Worm (Caenorhabditis elegans) whole organism, young adult: Measurements from ENCODE around the gene F22H10.11.

Experiments used
- B0035.1 ChIP-seq: sonication (generic microtip); optimal IDR thresholded peaks from 2 replicates; lab custom pipeline; 2016; ENCODE audit warnings: missing genetic modification characterization, mild to moderate bottlenecking, missing compliant biosample characterization, missing genotype, missing genetic modification reagents
- B0261.1 ChIP-seq: sonication (generic microtip); optimal IDR thresholded peaks from 2 replicates; lab custom pipeline; 2016; ENCODE audit warnings: mild to moderate bottlenecking, missing genetic modification characterization, moderate library complexity, missing compliant biosample characterization
- C17E4.6 ChIP-seq: fragments of 200-800 bp; sonication (Bioruptor generic); IDR thresholded peaks from 2 replicates; pipeline ENCODE4 v1.3.6; 2022; ENCODE audit warnings: missing genetic modification reagents, missing genetic modification characterization, missing compliant biosample characterization
- D2030.7 ChIP-seq: fragments of 200-800 bp; sonication (Bioruptor generic); IDR thresholded peaks from 2 replicates; pipeline ENCODE4 v1.3.6; 2022; ENCODE audit warnings: missing genetic modification reagents, missing genetic modification characterization, missing compliant biosample characterization
- F10E7.11 ChIP-seq: sonication (generic microtip); optimal IDR thresholded peaks from 2 replicates; lab custom pipeline; 2017; ENCODE audit warnings: mild to moderate bottlenecking, missing genetic modification characterization, moderate library complexity, missing compliant biosample characterization
- F33H1.4 ChIP-seq: fragments of 200-800 bp; sonication (Bioruptor generic); IDR thresholded peaks from 2 replicates; pipeline ENCODE4 v1.3.6; 2022; ENCODE audit warnings: missing genetic modification reagents, missing genetic modification characterization, missing compliant biosample characterization
- F52B5.7 ChIP-seq: sonication (generic microtip); optimal IDR thresholded peaks from 2 replicates; lab custom pipeline; 2016; ENCODE audit warnings: mild to moderate bottlenecking, missing genetic modification characterization, missing compliant biosample characterization
- F55B11.4 ChIP-seq: sonication (generic microtip); optimal IDR thresholded peaks from 2 replicates; lab custom pipeline; 2016; ENCODE audit warnings: missing compliant biosample characterization, missing genetic modification characterization, borderline replicate concordance; ENCODE audit not compliant: insufficient read depth
- F57A8.1 ChIP-seq: fragments of 200-800 bp; sonication (Bioruptor generic); optimal IDR thresholded peaks from 2 replicates; lab custom pipeline; 2018; ENCODE audit warnings: mild to moderate bottlenecking, missing genetic modification characterization, moderate library complexity, missing compliant biosample characterization
- F57C9.4 ChIP-seq: sonication (generic microtip); optimal IDR thresholded peaks from 2 replicates; lab custom pipeline; 2017; ENCODE audit warnings: mild to moderate bottlenecking, missing genetic modification characterization, missing compliant biosample characterization
- K12H6.12 ChIP-seq: fragments of 200-800 bp; sonication (Bioruptor generic); optimal IDR thresholded peaks from 2 replicates; lab custom pipeline; 2018; ENCODE audit warnings: mild to moderate bottlenecking, missing genetic modification characterization, missing compliant biosample characterization
- T26A5.8 ChIP-seq: sonication (generic microtip); optimal IDR thresholded peaks from 2 replicates; lab custom pipeline; 2016; ENCODE audit warnings: missing genetic modification characterization, missing compliant biosample characterization
- Y53G8AR.9 ChIP-seq: fragments of 200-800 bp; sonication (Bioruptor generic); conservative IDR thresholded peaks from 2 replicates; pipeline ENCODE4 v1.3.6; 2022; ENCODE audit warnings: missing genetic modification reagents, missing genetic modification characterization, missing compliant biosample characterization
- Y67H2A.10 ChIP-seq: fragments of 200-800 bp; sonication (Bioruptor generic); conservative IDR thresholded peaks from 2 replicates; pipeline ENCODE4 v1.3.6; 2022; ENCODE audit warnings: missing genetic modification reagents, missing genetic modification characterization, missing compliant biosample characterization
- atf-7 ChIP-seq: sonication (generic microtip); optimal IDR thresholded peaks from 2 replicates; lab custom pipeline; 2017; ENCODE audit warnings: mild to moderate bottlenecking, missing genetic modification characterization, missing compliant biosample characterization
- attf-5 ChIP-seq: fragments of 200-800 bp; sonication (Bioruptor generic); optimal IDR thresholded peaks from 2 replicates; lab custom pipeline; 2018; ENCODE audit warnings: mild to moderate bottlenecking, missing genetic modification characterization, missing compliant biosample characterization
- bed-2 ChIP-seq: fragments of 200-800 bp; sonication (Bioruptor generic); IDR thresholded peaks from 2 replicates; pipeline ENCODE4 v1.3.6; 2022; ENCODE audit warnings: missing genetic modification reagents, missing genetic modification characterization, missing compliant biosample characterization
- cebp-1 ChIP-seq, 2 experiments: fragments of 200-800 bp in 1 of 2; sonication (Bioruptor generic) in 1 of 2; sonication (generic microtip) in 1 of 2; IDR thresholded peaks in 1 of 2; optimal IDR thresholded peaks in 1 of 2; 2 replicates each; pipeline versions ENCODE4 v1.3.6 to Lab custom; 2017 to 2022; ENCODE audit warnings: missing compliant biosample characterization in 2 of 2, missing genetic modification characterization in 2 of 2, mild to moderate bottlenecking in 1 of 2, missing genetic modification reagents in 1 of 2, moderate library complexity in 1 of 2
- cebp-2 ChIP-seq: fragments of 200-800 bp; sonication (Bioruptor generic); IDR thresholded peaks from 2 replicates; pipeline ENCODE4 v1.3.6; 2022; ENCODE audit warnings: missing genetic modification characterization, missing compliant biosample characterization
- ceh-40 ChIP-seq: fragments of 200-800 bp; sonication (Bioruptor generic); IDR thresholded peaks from 2 replicates; pipeline ENCODE4 v1.3.6; 2022; ENCODE audit warnings: missing genetic modification characterization, missing compliant biosample characterization
- ceh-79 ChIP-seq: sonication (generic microtip); optimal IDR thresholded peaks from 2 replicates; lab custom pipeline; 2017; ENCODE audit warnings: mild to moderate bottlenecking, missing genetic modification characterization, missing compliant biosample characterization
- chd-7 ChIP-seq: sonication (generic microtip); optimal IDR thresholded peaks from 2 replicates; lab custom pipeline; 2016; ENCODE audit warnings: mild to moderate bottlenecking, missing genetic modification characterization, moderate library complexity, missing compliant biosample characterization
- dox-1 ChIP-seq: fragments of 200-800 bp; sonication (Bioruptor generic); IDR thresholded peaks from 2 replicates; pipeline ENCODE4 v1.3.6; 2022; ENCODE audit warnings: missing genetic modification reagents, missing genetic modification characterization, missing compliant biosample characterization
- dpff-1 ChIP-seq: sonication (generic microtip); optimal IDR thresholded peaks from 2 replicates; lab custom pipeline; 2017; ENCODE audit warnings: mild to moderate bottlenecking, missing genetic modification characterization, missing compliant biosample characterization
- dpl-1 ChIP-seq: fragments of 150-350 bp; optimal IDR thresholded peaks from 2 replicates; lab custom pipeline; 2014; ENCODE audit warnings: missing biosample characterization, missing genetic modification reagents, missing genetic modification characterization
- egl-18 ChIP-seq: fragments of 200-800 bp; sonication (Bioruptor generic); IDR thresholded peaks from 2 replicates; pipeline ENCODE4 v1.3.6; 2022; ENCODE audit warnings: missing genetic modification reagents, missing genetic modification characterization, missing compliant biosample characterization
- ekl-4 ChIP-seq: fragments of 200-800 bp; sonication (Bioruptor generic); IDR thresholded peaks from 2 replicates; pipeline ENCODE4 v1.3.6; 2022; ENCODE audit warnings: missing genetic modification reagents, missing genetic modification characterization, missing compliant biosample characterization
- hmg-1.2 ChIP-seq: fragments of 200-800 bp; sonication (Bioruptor generic); IDR thresholded peaks from 2 replicates; pipeline ENCODE4 v1.3.6; 2022; ENCODE audit warnings: missing genetic modification reagents, missing genetic modification characterization, missing compliant biosample characterization
- hmg-20 ChIP-seq: fragments of 200-800 bp; sonication (Bioruptor generic); IDR thresholded peaks from 2 replicates; pipeline ENCODE4 v1.3.6; 2022; ENCODE audit warnings: missing genetic modification reagents, missing genetic modification characterization, missing compliant biosample characterization
- hsf-1 ChIP-seq: fragments of 200-800 bp; sonication (Bioruptor generic); IDR thresholded peaks from 2 replicates; pipeline ENCODE4 v1.3.6; 2022; ENCODE audit warnings: missing genetic modification reagents, missing genetic modification characterization, missing compliant biosample characterization
- lin-40 ChIP-seq: sonication (generic microtip); optimal IDR thresholded peaks from 2 replicates; lab custom pipeline; 2016; ENCODE audit warnings: missing genetic modification characterization, mild to moderate bottlenecking, missing compliant biosample characterization, missing genotype, missing genetic modification reagents
- lsy-27 ChIP-seq: sonication (generic microtip); optimal IDR thresholded peaks from 2 replicates; lab custom pipeline; 2017; ENCODE audit warnings: missing genetic modification characterization, mild to moderate bottlenecking, missing compliant biosample characterization, antibody characterized with exemption, missing genotype, borderline replicate concordance; ENCODE audit not compliant: insufficient read depth
- madf-10 ChIP-seq: sonication (generic microtip); optimal IDR thresholded peaks from 2 replicates; lab custom pipeline; 2016; ENCODE audit warnings: mild to moderate bottlenecking, missing genetic modification characterization, missing compliant biosample characterization
- madf-3 ChIP-seq: fragments of 200-800 bp; sonication (Bioruptor generic); IDR thresholded peaks from 2 replicates; pipeline ENCODE4 v1.3.6; 2022; ENCODE audit warnings: missing genetic modification reagents, missing genetic modification characterization, missing compliant biosample characterization
- mcd-1 ChIP-seq: fragments of 200-800 bp; sonication (Bioruptor generic); IDR thresholded peaks from 2 replicates; pipeline ENCODE4 v1.3.6; 2022; ENCODE audit warnings: missing genetic modification reagents, missing genetic modification characterization, missing compliant biosample characterization
- mxl-1 ChIP-seq: sonication (generic microtip); optimal IDR thresholded peaks from 2 replicates; lab custom pipeline; 2016; ENCODE audit warnings: missing genetic modification characterization, missing compliant biosample characterization
- nfyb-1 ChIP-seq: fragments of 200-800 bp; sonication (Bioruptor generic); IDR thresholded peaks from 2 replicates; pipeline ENCODE4 v1.3.6; 2022; ENCODE audit warnings: missing genetic modification reagents, missing genetic modification characterization, missing compliant biosample characterization
- nhr-179 ChIP-seq: sonication (generic microtip); optimal IDR thresholded peaks from 2 replicates; lab custom pipeline; 2016; ENCODE audit warnings: mild to moderate bottlenecking, missing genetic modification characterization, missing compliant biosample characterization
- nhr-80 ChIP-seq: sonication (generic microtip); optimal IDR thresholded peaks from 2 replicates; lab custom pipeline; 2016; ENCODE audit warnings: missing genetic modification characterization, missing compliant biosample characterization
- pbrm-1 ChIP-seq: fragments of 200-800 bp; sonication (Bioruptor generic); IDR thresholded peaks from 2 replicates; pipeline ENCODE4 v1.3.6; 2022; ENCODE audit warnings: missing genetic modification reagents, missing genetic modification characterization, missing compliant biosample characterization
- rcor-1 ChIP-seq: fragments of 200-800 bp; sonication (Bioruptor generic); IDR thresholded peaks from 2 replicates; pipeline ENCODE4 v1.3.6; 2022; ENCODE audit warnings: missing genetic modification reagents, missing genetic modification characterization, missing compliant biosample characterization
- rpc-1 ChIP-seq, 2 experiments: fragments of 150-350 bp in 1 of 2; sonication (generic microtip) in 1 of 2; optimal IDR thresholded peaks; 2 replicates each; lab custom pipeline; 2014 to 2018; ENCODE audit warnings: missing biosample characterization in 1 of 2, missing genetic modification characterization in 1 of 2, missing genetic modification reagents in 1 of 2, missing genotype in 1 of 2
- sea-2 ChIP-seq: fragments of 200-800 bp; sonication (Bioruptor generic); IDR thresholded peaks from 2 replicates; pipeline ENCODE4 v1.3.6; 2022; ENCODE audit warnings: missing genetic modification characterization, missing compliant biosample characterization
- somi-1 ChIP-seq: fragments of 200-800 bp; sonication (Bioruptor generic); optimal IDR thresholded peaks from 2 replicates; lab custom pipeline; 2018; ENCODE audit warnings: mild to moderate bottlenecking, missing genetic modification characterization, missing compliant biosample characterization
- unc-130 ChIP-seq: sonication (generic microtip); optimal IDR thresholded peaks from 2 replicates; lab custom pipeline; 2016; ENCODE audit warnings: missing genetic modification reagents, missing genetic modification characterization, missing compliant biosample characterization
- zim-3 ChIP-seq: sonication (generic microtip); optimal IDR thresholded peaks from 2 replicates; lab custom pipeline; 2017; ENCODE audit warnings: mild to moderate bottlenecking, missing genetic modification characterization, moderate library complexity, missing compliant biosample characterization
- ztf-25 ChIP-seq: fragments of 200-800 bp; sonication (Bioruptor generic); IDR thresholded peaks from 2 replicates; pipeline ENCODE4 v1.3.6; 2022; ENCODE audit warnings: missing genetic modification reagents, missing genetic modification characterization, missing compliant biosample characterization
- ztf-3 ChIP-seq: fragments of 200-800 bp; sonication (Bioruptor generic); optimal IDR thresholded peaks from 2 replicates; lab custom pipeline; 2018; ENCODE audit warnings: mild to moderate bottlenecking, missing genetic modification characterization, missing compliant biosample characterization

The F22H10.11 gene

ce11 chrX:16681910-16682493, 5.8 kb downstream of the F22H10.11 start (continued):
- TF ChIP-seq B0035.1 (tag; lab: Kevin White, UChicago) = peak; percentile 94
- TF ChIP-seq cebp-2 = peak; percentile 98
- TF ChIP-seq ztf-3 (GFP tag; lab: Kevin White, UChicago) = peak; percentile 84
- no peak for TF ChIP-seq D2030.7 (GFP tag; lab: Robert Waterston, UW)
- peak; percentile 73; the same call in 1 of the 2 replicates for TF ChIP-seq cebp-1 (GFP tag; IDR thresholded peaks at IDR 0.05; lab: Robert Waterston, UW)
- peak; percentile 96 for TF ChIP-seq cebp-1 (tag; optimal IDR thresholded peaks at IDR 0.05; lab: Kevin White, UChicago)
- peak; percentile 66 for TF ChIP-seq F57A8.1
- TF ChIP-seq zim-3 (tag; lab: Kevin White, UChicago) = peak; percentile 35
- TF ChIP-seq hmg-1.2 (GFP tag; lab: Robert Waterston, UW) = peak; percentile 87
- 0 out of 2 replicates have a peak, but pooled peaks have one; percentile 10 for TF ChIP-seq ztf-25 (GFP tag; lab: Robert Waterston, UW)
- TF ChIP-seq C17E4.6 = peak; percentile 60; the same call in 1 of the 2 replicates
- TF ChIP-seq F55B11.4 = no peak
- peak; percentile 95 for TF ChIP-seq pbrm-1 (GFP tag; lab: Robert Waterston, UW)
- TF ChIP-seq nfyb-1 (GFP tag; lab: Robert Waterston, UW) = peak; percentile 96
- TF ChIP-seq dpl-1 (GFP tag; lab: Kevin White, UChicago) = peak; percentile 6
- peak; percentile 16 for TF ChIP-seq rpc-1 (optimal IDR thresholded peaks at IDR 0.05; lab: Kevin White, UChicago)
- no peak for TF ChIP-seq rpc-1 (tag; optimal IDR thresholded peaks at IDR 0.05; lab: Kevin White, UChicago)
- peak; percentile 96 for TF ChIP-seq hmg-20 (GFP tag; lab: Robert Waterston, UW)
- peak; percentile 61 for TF ChIP-seq F52B5.7 (tag; lab: Kevin White, UChicago)
- TF ChIP-seq nhr-80 (tag; lab: Kevin White, UChicago) = peak; percentile 94
- peak; percentile 85 for TF ChIP-seq ekl-4 (GFP tag; lab: Robert Waterston, UW)
- peak; percentile 94 for TF ChIP-seq somi-1
- peak; percentile 26 for TF ChIP-seq F10E7.11 (tag; lab: Kevin White, UChicago)
- TF ChIP-seq unc-130 (GFP tag; lab: Kevin White, UChicago) = no peak
- TF ChIP-seq chd-7 (tag; lab: Kevin White, UChicago) = peak; percentile 95
- TF ChIP-seq ceh-40 = no peak
- TF ChIP-seq hsf-1 (GFP tag; lab: Robert Waterston, UW) = no peak
- peak; percentile 100 for TF ChIP-seq lin-40 (tag; lab: Kevin White, UChicago)
- peak; percentile 85 for TF ChIP-seq mcd-1 (GFP tag; lab: Robert Waterston, UW)
- peak; percentile 83 for TF ChIP-seq nhr-179 (tag; lab: Kevin White, UChicago)
- no peak for TF ChIP-seq sea-2 (GFP tag; lab: Robert Waterston, UW)
- TF ChIP-seq attf-5 (GFP tag; lab: Kevin White, UChicago) = no peak
- peak; percentile 96 for TF ChIP-seq rcor-1 (GFP tag; lab: Robert Waterston, UW)
- TF ChIP-seq lsy-27 (tag; lab: Kevin White, UChicago) = no peak
- TF ChIP-seq atf-7 (tag; lab: Kevin White, UChicago) = peak; percentile 97
- no peak for TF ChIP-seq bed-2 (GFP tag; lab: Robert Waterston, UW)
- TF ChIP-seq F33H1.4 = no peak
- TF ChIP-seq dox-1 (GFP tag; lab: Robert Waterston, UW) = peak; percentile 97
- TF ChIP-seq T26A5.8 (tag; lab: Kevin White, UChicago) = no peak
- TF ChIP-seq B0261.1 = peak; percentile 61
- TF ChIP-seq dpff-1 = peak; percentile 53
- TF ChIP-seq Y53G8AR.9 = peak; percentile 97
- TF ChIP-seq egl-18 (GFP tag; lab: Robert Waterston, UW) = peak; percentile 94
- TF ChIP-seq ceh-79 (tag; lab: Kevin White, UChicago) = peak; percentile 34
- TF ChIP-seq F57C9.4 (tag; lab: Kevin White, UChicago) = no peak
- TF ChIP-seq K12H6.12 (tag; lab: Kevin White, UChicago) = peak; percentile 95
- TF ChIP-seq mxl-1 = no peak
- peak; percentile 95 for TF ChIP-seq madf-10
- TF ChIP-seq Y67H2A.10 (GFP tag; lab: Robert Waterston, UW) = peak; percentile 51; the same call in 1 of the 2 replicates
- peak; percentile 78 for TF ChIP-seq madf-3 (GFP tag; lab: Robert Waterston, UW)
